Fruit fly (Drosophila melanogaster) whole organism: ENCODE measurements around the gene CG15646.

Experiments
- CG8478 ChIP-seq: fragments of >200 bp; optimal IDR thresholded peaks from 2 replicates; lab custom pipeline; 2018; ENCODE audit warnings: inconsistent platforms
- EcR ChIP-seq, 2 experiments: fragments of >200 bp; optimal IDR thresholded peaks; 2 replicates each; lab custom pipeline; 2017; ENCODE audit warnings: missing biosample characterization in 2 of 2, missing genetic modification characterization in 2 of 2, missing genetic modification reagents in 2 of 2
- pan ChIP-seq: fragments of >200 bp; optimal IDR thresholded peaks from 2 replicates; lab custom pipeline; 2017
- psq ChIP-seq: fragments of >200 bp; optimal IDR thresholded peaks from 2 replicates; lab custom pipeline; 2017
- usp ChIP-seq: fragments of >200 bp; optimal IDR thresholded peaks from 2 replicates; lab custom pipeline; 2017; ENCODE audit warnings: missing biosample characterization, missing genetic modification characterization, mixed read lengths

DNA sequence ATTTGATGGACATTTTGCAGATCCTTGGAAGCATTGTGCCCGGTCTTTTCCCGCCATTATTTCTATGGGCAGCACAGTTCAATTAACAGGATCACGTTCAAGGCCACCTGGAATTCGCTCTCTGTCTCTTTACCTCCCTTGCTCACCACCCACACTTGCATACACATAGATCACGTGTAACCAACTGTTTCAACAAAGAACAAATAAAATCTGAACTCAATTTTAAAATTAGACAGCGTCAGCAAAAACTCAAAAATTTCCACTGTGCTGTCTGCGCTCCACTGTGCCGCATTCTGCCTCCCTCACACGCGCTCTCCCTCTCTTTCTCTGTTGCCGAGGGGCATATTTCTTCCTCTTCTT lies 38.8 kb upstream of the CG15646 start:
- TF ChIP-seq CG8478 (lab: Kevin White, UChicago) (no peak), usp (no peak), psq (lab: Kevin White, UChicago) (no peak), pan (no peak), EcR (GFP tag; optimal IDR thresholded peaks at IDR 0.05; lab: Kevin White, UChicago) (no peak)
